Fruit fly (Drosophila melanogaster) whole organism, prepupa: Measurements from ENCODE around the gene Ccz1.

Source experiments
- CG10669 ChIP-seq: fragments of 200-800 bp; sonication (Bioruptor generic); optimal IDR thresholded peaks from 3 replicates; lab custom pipeline; 2018; ENCODE audit warnings: missing biosample characterization, mild to moderate bottlenecking, missing genetic modification characterization, moderate library complexity
- CG11902 ChIP-seq: fragments of 200-800 bp; sonication (Bioruptor generic); optimal IDR thresholded peaks from 3 replicates; lab custom pipeline; 2016; ENCODE audit warnings: missing biosample characterization, missing genetic modification characterization
- CG15336 ChIP-seq: fragments of 200-800 bp; sonication (Bioruptor generic); IDR thresholded peaks from 2 replicates; pipeline ENCODE4 v1.3.6; 2022; ENCODE audit warnings: missing biosample characterization, missing genetic modification characterization
- CG1621 ChIP-seq: fragments of 200-800 bp; sonication (Bioruptor generic); optimal IDR thresholded peaks from 3 replicates; lab custom pipeline; 2018; ENCODE audit warnings: missing biosample characterization, mild to moderate bottlenecking, missing genetic modification characterization
- CG16779 ChIP-seq: fragments of 200-800 bp; sonication (Bioruptor generic); optimal IDR thresholded peaks from 3 replicates; lab custom pipeline; 2017; ENCODE audit warnings: missing biosample characterization, mild to moderate bottlenecking, missing genetic modification characterization
- CG6276 ChIP-seq: fragments of 200-800 bp; sonication (Bioruptor generic); optimal IDR thresholded peaks from 2 replicates; lab custom pipeline; 2017; ENCODE audit warnings: missing biosample characterization, mild to moderate bottlenecking, missing genetic modification characterization
- CG8632 ChIP-seq: fragments of 200-800 bp; sonication (Bioruptor generic); optimal IDR thresholded peaks from 3 replicates; lab custom pipeline; 2016; ENCODE audit warnings: missing biosample characterization, missing genetic modification characterization
- Eip78C ChIP-seq: fragments of 200-800 bp; sonication (Bioruptor generic); peaks from one replicate; lab custom pipeline; 2016; ENCODE audit warnings: missing biosample characterization, missing genetic modification characterization
- Gug ChIP-seq: fragments of 200-800 bp; sonication (Bioruptor generic); IDR thresholded peaks from 2 replicates; pipeline ENCODE4 v1.3.6; 2022; ENCODE audit warnings: missing biosample characterization, missing genetic modification characterization
- Hr39 ChIP-seq: fragments of 200-800 bp; sonication (Bioruptor generic); optimal IDR thresholded peaks from 2 replicates; lab custom pipeline; 2016; ENCODE audit warnings: missing biosample characterization, missing genetic modification characterization
- Lpt ChIP-seq: fragments of 200-800 bp; sonication (Bioruptor generic); optimal IDR thresholded peaks from 3 replicates; lab custom pipeline; 2016; ENCODE audit warnings: missing biosample characterization, missing genetic modification characterization
- Smox ChIP-seq: fragments of 200-800 bp; sonication (Bioruptor generic); optimal IDR thresholded peaks from 3 replicates; lab custom pipeline; 2016; ENCODE audit warnings: missing biosample characterization, missing genetic modification characterization
- Sox15 ChIP-seq: fragments of 200-800 bp; sonication (Bioruptor generic); optimal IDR thresholded peaks from 3 replicates; lab custom pipeline; 2016; ENCODE audit warnings: missing biosample characterization, missing genetic modification characterization
- net ChIP-seq: fragments of 200-800 bp; sonication (Bioruptor generic); optimal IDR thresholded peaks from 3 replicates; lab custom pipeline; 2016; ENCODE audit warnings: missing biosample characterization, missing genetic modification characterization

DNA sequence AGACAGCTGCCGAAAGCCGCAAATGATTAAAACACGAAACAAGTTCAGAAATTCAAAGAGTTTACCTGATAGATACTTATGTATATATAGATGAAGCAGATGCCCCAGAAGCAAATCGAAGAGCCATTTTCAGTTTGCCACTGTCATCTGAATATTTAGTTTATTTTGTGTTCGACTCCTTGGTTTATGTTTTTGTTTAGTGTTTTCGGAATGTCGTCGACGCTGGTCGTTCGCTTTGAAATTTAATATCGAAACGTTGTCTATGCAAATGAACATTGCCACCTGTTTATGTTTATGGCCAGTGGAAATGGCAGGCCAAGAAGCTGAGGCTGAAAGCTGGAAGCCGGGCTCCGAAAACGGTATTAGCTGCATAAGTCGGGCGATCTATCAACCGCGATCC lies 47.9 kb downstream of the Ccz1 start:
- TF ChIP-seq CG11902 (GFP tag; lab: Kevin White, UChicago) = no peak
- no peak for TF ChIP-seq CG16779 (tag; lab: Kevin White, UChicago)
- TF ChIP-seq Sox15 (GFP tag; lab: Kevin White, UChicago) = no peak
- TF ChIP-seq Hr39 (GFP tag; lab: Kevin White, UChicago) = no peak
- TF ChIP-seq CG1621 = no peak
- TF ChIP-seq CG8632 (GFP tag; lab: Kevin White, UChicago) = no peak
- no peak for TF ChIP-seq Gug
- no peak for TF ChIP-seq Lpt (GFP tag; lab: Kevin White, UChicago)
- no peak for TF ChIP-seq CG15336 (GFP tag; lab: Robert Waterston, UW)
- no peak for TF ChIP-seq Eip78C (GFP tag; lab: Kevin White, UChicago)
- TF ChIP-seq net (GFP tag; lab: Kevin White, UChicago) = no peak
- TF ChIP-seq CG6276 (GFP tag; lab: Kevin White, UChicago) = no peak
- no peak for TF ChIP-seq CG10669
- TF ChIP-seq Smox (GFP tag; lab: Kevin White, UChicago) = no peak
